Fruit fly (Drosophila melanogaster): ENCODE results near the gene CG2150.

DNA sequence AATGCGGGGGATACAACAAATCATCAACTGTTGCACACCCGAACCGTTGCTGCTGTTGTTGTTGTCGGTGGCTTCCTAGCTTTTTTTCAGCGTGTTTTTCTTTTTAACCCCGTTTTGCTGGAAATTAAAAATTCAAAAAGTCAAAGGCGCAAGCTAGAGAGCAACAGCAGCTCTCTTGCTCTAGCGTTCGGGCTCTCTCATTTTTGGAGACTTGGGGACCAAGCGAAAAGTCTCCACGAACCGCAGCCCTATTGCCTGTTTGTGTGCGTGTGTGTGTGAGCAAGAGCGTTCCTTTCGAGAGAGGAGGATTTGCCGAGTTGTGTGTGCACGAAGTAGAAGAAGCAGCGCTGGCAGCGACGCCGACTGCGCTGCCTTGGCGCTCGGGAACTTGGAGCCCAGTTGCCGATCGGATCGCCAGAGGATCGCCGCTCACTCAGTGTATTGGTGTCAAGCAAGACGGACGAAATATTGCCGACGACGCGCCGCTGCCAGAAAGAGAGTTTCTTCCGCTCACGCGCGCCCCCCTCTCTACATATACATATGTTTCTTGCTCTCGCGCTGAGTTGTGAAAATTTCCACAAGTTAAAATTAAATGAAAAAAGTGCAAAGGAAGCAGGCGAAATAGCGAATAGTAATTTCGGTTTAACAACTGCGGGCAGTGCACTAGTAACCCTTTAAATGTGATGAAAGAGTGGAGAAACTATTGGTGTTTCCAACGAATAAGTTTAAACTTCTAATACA lies 39.8 kb downstream of the CG2150 start:
- TF ChIP-seq CG9139 (GFP tag; optimal IDR thresholded peaks at IDR 0.05) (peak; percentile 25), fd59A (GFP tag; optimal IDR thresholded peaks at IDR 0.05) (peak; percentile 22), Hr39 (GFP tag; optimal IDR thresholded peaks at IDR 0.05) (no peak), CG16779 (tag; optimal IDR thresholded peaks at IDR 0.05) (peak; percentile 48), acj6 (GFP tag; optimal IDR thresholded peaks at IDR 0.05) (peak; percentile 19), CG15336 (GFP tag; IDR thresholded peaks at IDR 0.05) (peak; percentile 4; the same call in 1 of the 2 replicates), CG6792 (GFP tag; optimal IDR thresholded peaks at IDR 0.05) (no peak), svp (GFP tag) (peak; percentile 85), vri (GFP tag; optimal IDR thresholded peaks at IDR 0.05) (peak; percentile 71), ss (GFP tag; optimal IDR thresholded peaks at IDR 0.05) (no peak), CG32006 (GFP tag; optimal IDR thresholded peaks at IDR 0.05) (no peak), dsx (GFP tag; optimal IDR thresholded peaks at IDR 0.05; ENCODE audit: poor library complexity, severe bottlenecking) (no peak), Met (GFP tag; optimal IDR thresholded peaks at IDR 0.05) (no peak)

Data from whole organism, prepupa.